Worm (Caenorhabditis elegans) whole organism, young adult: ENCODE data around the gene nas-13.

ENCODE experiments used
- B0019.2 ChIP-seq: fragments of 200-800 bp; sonication (Bioruptor generic); conservative IDR thresholded peaks from 2 replicates; pipeline ENCODE4 v1.3.6; 2022; ENCODE audit warnings: missing genetic modification reagents, missing genetic modification characterization, missing compliant biosample characterization
- C06A6.2 ChIP-seq: fragments of 200-800 bp; sonication (Bioruptor generic); conservative IDR thresholded peaks from 2 replicates; pipeline ENCODE4 v1.3.6; 2022; ENCODE audit warnings: missing genetic modification characterization, missing compliant biosample characterization
- F10E7.11 ChIP-seq: sonication (generic microtip); optimal IDR thresholded peaks from 2 replicates; lab custom pipeline; 2017; ENCODE audit warnings: mild to moderate bottlenecking, missing genetic modification characterization, moderate library complexity, missing compliant biosample characterization
- F22D6.2 ChIP-seq: sonication (generic microtip); optimal IDR thresholded peaks from 2 replicates; lab custom pipeline; 2016; ENCODE audit warnings: mild to moderate bottlenecking, missing genetic modification characterization, missing compliant biosample characterization
- T26A5.8 ChIP-seq: sonication (generic microtip); optimal IDR thresholded peaks from 2 replicates; lab custom pipeline; 2016; ENCODE audit warnings: missing genetic modification characterization, missing compliant biosample characterization
- ZK185.1 ChIP-seq: sonication (generic microtip); optimal IDR thresholded peaks from 2 replicates; lab custom pipeline; 2016; ENCODE audit warnings: mild to moderate bottlenecking, missing genetic modification characterization, missing compliant biosample characterization; ENCODE audit not compliant: poor library complexity, severe bottlenecking
- attf-6 ChIP-seq: fragments of 200-800 bp; sonication (Bioruptor generic); IDR thresholded peaks from 2 replicates; pipeline ENCODE4 v1.3.6; 2022; ENCODE audit warnings: missing genetic modification reagents, missing genetic modification characterization, missing compliant biosample characterization
- snpc-3.4 ChIP-seq: sonication (generic microtip); optimal IDR thresholded peaks from 2 replicates; lab custom pipeline; 2017; ENCODE audit warnings: missing genetic modification characterization, mild to moderate bottlenecking, missing compliant biosample characterization, antibody characterized with exemption, moderate library complexity, missing genotype, missing genetic modification reagents
- ztf-25 ChIP-seq: fragments of 200-800 bp; sonication (Bioruptor generic); IDR thresholded peaks from 2 replicates; pipeline ENCODE4 v1.3.6; 2022; ENCODE audit warnings: missing genetic modification reagents, missing genetic modification characterization, missing compliant biosample characterization

DNA sequence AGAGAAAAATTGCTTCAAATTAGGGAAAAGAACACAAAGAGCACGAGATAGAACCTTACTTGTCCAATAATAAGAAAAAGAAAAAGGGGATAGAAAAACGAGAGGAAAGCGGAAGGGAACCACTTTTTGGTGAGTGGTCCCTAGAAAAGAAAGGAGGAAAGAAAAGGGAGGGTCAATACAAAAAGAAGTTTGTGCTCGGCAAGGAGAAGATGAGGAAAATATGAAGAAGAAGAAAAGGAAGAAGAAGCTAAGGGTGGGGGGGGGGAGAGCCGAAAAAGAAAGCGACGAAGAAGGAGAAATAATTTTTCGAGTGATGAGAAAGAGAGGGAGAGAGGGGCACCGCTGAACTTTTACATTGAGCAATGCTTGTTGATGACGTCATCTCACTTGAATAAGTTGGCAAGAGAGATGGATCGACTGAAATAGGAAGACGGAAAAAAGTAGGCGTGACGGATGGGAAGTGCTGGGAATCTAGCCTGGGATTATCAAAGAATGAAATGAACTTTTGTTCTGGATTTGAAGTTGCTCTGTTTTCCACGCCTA is 42.2 kb downstream of the nas-13 start:
- TF ChIP-seq ZK185.1 (tag; lab: Kevin White, UChicago) (no peak), F10E7.11 (tag; lab: Kevin White, UChicago) (no peak), B0019.2 (no peak), attf-6 (no peak), F22D6.2 (tag; lab: Kevin White, UChicago) (no peak), snpc-3.4 (tag; lab: Kevin White, UChicago) (no peak), ztf-25 (GFP tag; lab: Robert Waterston, UW) (no peak), T26A5.8 (no peak), C06A6.2 (GFP tag; lab: Robert Waterston, UW) (no peak)
